Worm (Caenorhabditis elegans): ENCODE measurements around the gene pmp-1.

- TF ChIP-seq him-1 (tag; optimal IDR thresholded peaks at IDR 0.05) = no peak
- no peak for TF ChIP-seq dao-5 (tag; optimal IDR thresholded peaks at IDR 0.05)
Observed at ce11 chrII:6887319-6888005, 3.9 kb upstream of the pmp-1 start, which contains the start of gene pmp-2.
